Worm (Caenorhabditis elegans) whole organism, L4 larva: Measurements from ENCODE around the gene C10A4.6.

Source experiments
- F26F4.8 ChIP-seq: fragments of 200-800 bp; sonication (Bioruptor generic); conservative IDR thresholded peaks from 2 replicates; pipeline ENCODE4 v1.3.6; 2022; ENCODE audit warnings: missing genetic modification characterization, missing compliant biosample characterization
- R02D3.7 ChIP-seq: fragments of 150-350 bp; sonication (generic microtip); optimal IDR thresholded peaks from 3 replicates; lab custom pipeline; 2014; ENCODE audit warnings: missing biosample characterization, missing genetic modification characterization
- Y48G9A.11 ChIP-seq: fragments of 200-800 bp; sonication (Bioruptor generic); IDR thresholded peaks from 2 replicates; pipeline ENCODE4 v1.3.6; 2022; ENCODE audit warnings: missing genetic modification reagents, missing genetic modification characterization, missing compliant biosample characterization
- ama-1 ChIP-seq: fragments of 150-350 bp; optimal IDR thresholded peaks from 2 replicates; lab custom pipeline; 2014; ENCODE audit warnings: inconsistent platforms, mixed read lengths
- daf-12 ChIP-seq: fragments of 150-350 bp; optimal IDR thresholded peaks from 2 replicates; lab custom pipeline; 2014; ENCODE audit warnings: missing biosample characterization, missing genetic modification reagents, missing genetic modification characterization
- dmd-6 ChIP-seq: fragments of 200-800 bp; sonication (Bioruptor generic); IDR thresholded peaks from 2 replicates; pipeline ENCODE4 v1.3.6; 2022; ENCODE audit warnings: missing genetic modification reagents, missing genetic modification characterization, missing compliant biosample characterization
- dmd-9 ChIP-seq: fragments of 200-800 bp; sonication (Bioruptor generic); IDR thresholded peaks from 2 replicates; pipeline ENCODE4 v1.3.6; 2022; ENCODE audit warnings: missing genetic modification reagents, missing genetic modification characterization, missing compliant biosample characterization
- duxl-1 ChIP-seq: sonication (generic microtip); optimal IDR thresholded peaks from 2 replicates; lab custom pipeline; 2016; ENCODE audit warnings: mild to moderate bottlenecking, missing genetic modification characterization, moderate library complexity, missing compliant biosample characterization; ENCODE audit not compliant: poor library complexity
- hif-1 ChIP-seq, 2 experiments: sonication (generic microtip); optimal IDR thresholded peaks; 2 replicates each; lab custom pipeline; 2016 to 2017; ENCODE audit warnings: missing compliant biosample characterization in 2 of 2, missing genetic modification characterization in 2 of 2, missing genetic modification reagents in 2 of 2, missing genotype in 2 of 2, mild to moderate bottlenecking in 1 of 2
- hlh-11 ChIP-seq: fragments of 200-800 bp; sonication (Bioruptor generic); optimal IDR thresholded peaks from 2 replicates; lab custom pipeline; 2018; ENCODE audit warnings: mild to moderate bottlenecking, missing genetic modification characterization, missing compliant biosample characterization
- hlh-30 ChIP-seq: sonication (generic microtip); optimal IDR thresholded peaks from 2 replicates; lab custom pipeline; 2017; ENCODE audit warnings: antibody characterized with exemption, mild to moderate bottlenecking, missing genetic modification characterization, missing compliant biosample characterization; ENCODE audit not compliant: insufficient read depth
- hmg-1.1 ChIP-seq: fragments of 200-800 bp; sonication (Bioruptor generic); IDR thresholded peaks from 2 replicates; pipeline ENCODE4 v1.3.6; 2022; ENCODE audit warnings: missing genetic modification reagents, missing genetic modification characterization, missing compliant biosample characterization
- lim-7 ChIP-seq: fragments of 200-800 bp; sonication (Bioruptor generic); IDR thresholded peaks from 2 replicates; pipeline ENCODE4 v1.3.6; 2022; ENCODE audit warnings: missing genetic modification characterization, missing compliant biosample characterization
- lin-13 ChIP-seq: fragments of 150-350 bp; optimal IDR thresholded peaks from 2 replicates; lab custom pipeline; 2014; ENCODE audit warnings: missing biosample characterization, missing genetic modification reagents, missing genetic modification characterization
- lin-38 ChIP-seq: fragments of 200-800 bp; sonication (Bioruptor generic); IDR thresholded peaks from 2 replicates; pipeline ENCODE4 v1.3.6; 2022; ENCODE audit warnings: missing genetic modification reagents, missing genetic modification characterization, missing compliant biosample characterization
- lin-39 ChIP-seq: fragments of 150-350 bp; optimal IDR thresholded peaks from 2 replicates; lab custom pipeline; 2014; ENCODE audit warnings: missing biosample characterization, missing genetic modification reagents, missing genetic modification characterization
- madf-5 ChIP-seq, 2 experiments: fragments of 200-800 bp; sonication (Bioruptor generic); IDR thresholded peaks; 2 replicates each; pipeline ENCODE4 v1.3.6; 2022; ENCODE audit warnings: missing compliant biosample characterization in 2 of 2, missing genetic modification characterization in 2 of 2
- madf-9 ChIP-seq: fragments of 200-800 bp; sonication (Bioruptor generic); conservative IDR thresholded peaks from 2 replicates; pipeline ENCODE4 v1.3.6; 2022; ENCODE audit warnings: missing genetic modification reagents, missing genetic modification characterization, missing compliant biosample characterization
- mep-1 ChIP-seq: fragments of 150-350 bp; sonication (generic microtip); optimal IDR thresholded peaks from 3 replicates; lab custom pipeline; 2014; ENCODE audit warnings: missing biosample characterization, missing genetic modification characterization
- mes-2 ChIP-seq: sonication (generic microtip); optimal IDR thresholded peaks from 2 replicates; lab custom pipeline; 2016; ENCODE audit warnings: missing genotype, mild to moderate bottlenecking, missing genetic modification characterization, missing compliant biosample characterization; ENCODE audit not compliant: poor library complexity, severe bottlenecking
- mxl-2 ChIP-seq: fragments of 200-800 bp; sonication (Bioruptor generic); conservative IDR thresholded peaks from 2 replicates; pipeline ENCODE4 v1.3.6; 2022; ENCODE audit warnings: missing genetic modification reagents, missing genetic modification characterization, missing compliant biosample characterization
- mxl-3 ChIP-seq: fragments of 200-800 bp; sonication (Bioruptor generic); optimal IDR thresholded peaks from 2 replicates; lab custom pipeline; 2018; ENCODE audit warnings: mild to moderate bottlenecking, missing genetic modification characterization, missing compliant biosample characterization
- nhr-111 ChIP-seq: fragments of 200-800 bp; sonication (Bioruptor generic); optimal IDR thresholded peaks from 2 replicates; lab custom pipeline; 2018; ENCODE audit warnings: mild to moderate bottlenecking, missing genetic modification characterization, missing compliant biosample characterization
- nhr-41 ChIP-seq: fragments of 200-800 bp; sonication (Bioruptor generic); IDR thresholded peaks from 2 replicates; pipeline ENCODE4 v1.3.6; 2022; ENCODE audit warnings: missing genetic modification reagents, missing genetic modification characterization, missing compliant biosample characterization
- nhr-42 ChIP-seq: fragments of 200-800 bp; sonication (Bioruptor generic); IDR thresholded peaks from 2 replicates; pipeline ENCODE4 v1.3.6; 2022; ENCODE audit warnings: missing genetic modification characterization, missing compliant biosample characterization
- nhr-76 ChIP-seq: fragments of 150-350 bp; optimal IDR thresholded peaks from 2 replicates; lab custom pipeline; 2014; ENCODE audit warnings: missing biosample characterization, missing genetic modification characterization
- nhr-77 ChIP-seq: fragments of 150-350 bp; optimal IDR thresholded peaks from 2 replicates; lab custom pipeline; 2014; ENCODE audit warnings: missing biosample characterization, missing genetic modification characterization
- pha-4 ChIP-seq, 2 experiments: fragments of 150-350 bp in 1 of 2; fragments of 200-800 bp in 1 of 2; sonication (Bioruptor generic) in 1 of 2; IDR thresholded peaks in 1 of 2; optimal IDR thresholded peaks in 1 of 2; 2 replicates each; pipeline versions ENCODE4 v1.3.6 to Lab custom; 2014 to 2022; ENCODE audit warnings: missing genetic modification characterization in 2 of 2, missing genetic modification reagents in 2 of 2, missing biosample characterization in 1 of 2, missing compliant biosample characterization in 1 of 2
- set-16 ChIP-seq: fragments of 200-800 bp; sonication (Bioruptor generic); IDR thresholded peaks from 2 replicates; pipeline ENCODE4 v1.3.6; 2022; ENCODE audit warnings: missing genetic modification reagents, missing genetic modification characterization, missing compliant biosample characterization
- snpc-4 ChIP-seq: fragments of 150-350 bp; optimal IDR thresholded peaks from 2 replicates; lab custom pipeline; 2014; ENCODE audit warnings: missing biosample characterization, missing genetic modification characterization
- spr-1 ChIP-seq: sonication (generic microtip); optimal IDR thresholded peaks from 2 replicates; lab custom pipeline; 2016; ENCODE audit warnings: mild to moderate bottlenecking, missing genetic modification characterization, missing compliant biosample characterization
- tra-1 ChIP-seq: fragments of 200-800 bp; sonication (Bioruptor generic); IDR thresholded peaks from 2 replicates; pipeline ENCODE4 v1.3.6; 2022; ENCODE audit warnings: missing genetic modification reagents, missing genetic modification characterization, missing compliant biosample characterization
- unc-62 ChIP-seq, 3 experiments: fragments of 150-350 bp in 1 of 3; sonication (generic microtip); optimal IDR thresholded peaks in 2 of 3; peaks in 1 of 3; 1 replicate in 1 of 3; 2 replicates in 2 of 3; lab custom pipeline; 2014 to 2017; ENCODE audit warnings: missing biosample characterization in 3 of 3, missing genetic modification characterization in 3 of 3, missing genetic modification reagents in 3 of 3, missing genotype in 1 of 3
- zip-11 ChIP-seq: fragments of 200-800 bp; sonication (Bioruptor generic); IDR thresholded peaks from 2 replicates; pipeline ENCODE4 v1.3.6; 2022; ENCODE audit warnings: missing genetic modification characterization, missing compliant biosample characterization

Gene C10A4.6

ce11 chrX:7415420-7415819 is 25.1 kb downstream of the C10A4.6 start, which contains the start of gene C10A4.7:
TSS of gene C10A4.7 (minus strand) at chrX:7415520.
- no peak for TF ChIP-seq spr-1 (tag; lab: Kevin White, UChicago)
- no peak for TF ChIP-seq mep-1
- no peak for TF ChIP-seq ama-1 (lab: Kevin White, UChicago)
- TF ChIP-seq nhr-76 (tag; lab: Kevin White, UChicago) = no peak
- TF ChIP-seq mes-2 (tag; lab: Kevin White, UChicago) = no peak
- TF ChIP-seq set-16 = no peak
- TF ChIP-seq hlh-11 (tag; lab: Kevin White, UChicago) = no peak
- no peak for TF ChIP-seq zip-11 (GFP tag; lab: Robert Waterston, UW)
- TF ChIP-seq snpc-4 (tag; lab: Kevin White, UChicago) = no peak
- no peak for TF ChIP-seq lin-38 (GFP tag; lab: Robert Waterston, UW)
- TF ChIP-seq nhr-42 = no peak
- no peak for TF ChIP-seq dmd-6 (GFP tag; lab: Robert Waterston, UW)
- TF ChIP-seq unc-62 (GFP tag; optimal IDR thresholded peaks at IDR 0.05 in 1 of 2; lab: Kevin White, UChicago) = no peak
- no peak for TF ChIP-seq unc-62 (tag; optimal IDR thresholded peaks at IDR 0.05; lab: Kevin White, UChicago)
- TF ChIP-seq nhr-111 (GFP tag; lab: Kevin White, UChicago) = no peak
- no peak for TF ChIP-seq hmg-1.1 (GFP tag; lab: Robert Waterston, UW)

ce11 chrX:7416082-7416481 is 25.7 kb downstream of the C10A4.6 start, which contains the start of gene C10A4.1:
TSS of gene C10A4.1 (plus strand) at chrX:7416382.
- no peak for TF ChIP-seq tra-1 (GFP tag; lab: Robert Waterston, UW)
- TF ChIP-seq Y48G9A.11 (GFP tag; lab: Robert Waterston, UW) = no peak
- no peak for TF ChIP-seq mep-1
- no peak for TF ChIP-seq R02D3.7 (tag; lab: Kevin White, UChicago)
- TF ChIP-seq nhr-41 (GFP tag; lab: Robert Waterston, UW) = no peak
- no peak for TF ChIP-seq spr-1 (tag; lab: Kevin White, UChicago)
- no peak for TF ChIP-seq ama-1 (lab: Kevin White, UChicago)
- no peak for TF ChIP-seq lin-39 (tag; lab: Kevin White, UChicago)
- TF ChIP-seq mes-2 (tag; lab: Kevin White, UChicago) = no peak
- no peak for TF ChIP-seq daf-12 (tag; lab: Kevin White, UChicago)
- TF ChIP-seq lin-38 (GFP tag; lab: Robert Waterston, UW) = no peak
- TF ChIP-seq dmd-9 (GFP tag; lab: Robert Waterston, UW) = no peak

- TF ChIP-seq duxl-1 (no peak), F26F4.8 (GFP tag; lab: Robert Waterston, UW) (no peak), snpc-4 (tag; lab: Kevin White, UChicago) (no peak), nhr-77 (tag; lab: Kevin White, UChicago) (no peak), spr-1 (tag; lab: Kevin White, UChicago) (no peak), unc-62 (GFP tag; optimal IDR thresholded peaks at IDR 0.05 in 1 of 2; lab: Kevin White, UChicago) (no peak), unc-62 (tag; optimal IDR thresholded peaks at IDR 0.05; lab: Kevin White, UChicago) (no peak), madf-5 (GFP tag; IDR thresholded peaks at IDR 0.05; lab: Robert Waterston, UW) (no peak), mxl-3 (GFP tag; lab: Kevin White, UChicago) (no peak), hif-1 (tag; optimal IDR thresholded peaks at IDR 0.05; lab: Kevin White, UChicago) (no peak), hlh-30 (tag; lab: Kevin White, UChicago) (no peak), lin-13 (no peak), lim-7 (GFP tag; lab: Robert Waterston, UW) (no peak), madf-9 (GFP tag; lab: Robert Waterston, UW) (no peak), pha-4 (GFP tag; IDR thresholded peaks at IDR 0.05; lab: Robert Waterston, UW) (no peak), pha-4 (tag; optimal IDR thresholded peaks at IDR 0.05; lab: Kevin White, UChicago) (no peak), mxl-2 (no peak)
These were observed 30.2 kb downstream of the C10A4.6 start, which contains the start of gene C10A4.9 for ce11 chrX:7420571-7420970. TSS of gene C10A4.9 (plus strand) at chrX:7420871.
